1 fruit fly cellular context compared by ENCODE assay signal in the genomic region with DNA sequence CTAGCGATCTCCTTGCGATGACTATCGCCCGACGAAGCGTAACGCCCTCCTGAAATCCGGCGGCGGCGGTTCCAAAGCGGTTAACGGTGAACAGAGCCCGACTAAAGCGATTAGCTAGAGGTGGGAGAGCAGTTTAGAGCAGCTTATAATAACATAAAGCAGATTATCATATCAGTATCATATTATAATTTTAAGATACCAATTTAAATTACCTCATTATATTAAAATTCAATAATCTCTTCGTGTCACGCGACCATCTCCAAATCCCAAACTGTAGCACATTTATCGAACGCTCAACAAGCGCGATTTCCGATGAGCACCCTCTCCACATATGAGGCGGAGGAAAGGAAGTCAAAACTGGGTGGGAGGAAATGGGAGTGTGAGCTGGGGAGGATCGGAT.
TF ChIP-seq lines count a peak whose summit lies in the region.

No protein-coding gene starts in this region.

TF ChIP-seq in whole organism, embryonic, 481 proteins besides CTCF, POLR2A, EP300 and RAD21 (continued from another document and continues in another):
- TF ChIP-seq CG18262 (tag; optimal IDR thresholded peaks at IDR 0.05; lab: Kevin White, UChicago), result peak; percentile 8
- TF ChIP-seq kni (GFP tag; optimal IDR thresholded peaks at IDR 0.05; lab: Kevin White, UChicago), result no peak
- TF ChIP-seq CG9609 (GFP tag; optimal IDR thresholded peaks at IDR 0.05; lab: Kevin White, UChicago), result no peak
- TF ChIP-seq Sry-δ (GFP tag; optimal IDR thresholded peaks at IDR 0.05; lab: Kevin White, UChicago), result no peak
- no peak for TF ChIP-seq Dip3 (GFP tag; optimal IDR thresholded peaks at IDR 0.05; lab: Kevin White, UChicago)
- no peak for TF ChIP-seq CG4730 (GFP tag; IDR thresholded peaks at IDR 0.05; lab: Robert Waterston, UW)
- TF ChIP-seq CG34376 (GFP tag; optimal IDR thresholded peaks at IDR 0.05; lab: Kevin White, UChicago), result no peak
- no peak for TF ChIP-seq ac (GFP tag; optimal IDR thresholded peaks at IDR 0.05; lab: Kevin White, UChicago)
- peak; percentile 35 for TF ChIP-seq gem (tag; optimal IDR thresholded peaks at IDR 0.05; lab: Kevin White, UChicago)
- no peak for TF ChIP-seq Hsf (GFP tag; optimal IDR thresholded peaks at IDR 0.05; lab: Kevin White, UChicago)
- no peak for TF ChIP-seq Atf3 (GFP tag; optimal IDR thresholded peaks at IDR 0.05; lab: Kevin White, UChicago)
- TF ChIP-seq ase (GFP tag; IDR thresholded peaks at IDR 0.05; lab: Robert Waterston, UW), result no peak; the same call in 2 of the 3 replicates
- no peak for TF ChIP-seq pzg (GFP tag; optimal IDR thresholded peaks at IDR 0.05; lab: Kevin White, UChicago)
- TF ChIP-seq CG15269 (tag; optimal IDR thresholded peaks at IDR 0.05; lab: Kevin White, UChicago), result no peak
- no peak for TF ChIP-seq B-H2 (GFP tag; optimal IDR thresholded peaks at IDR 0.05; lab: Kevin White, UChicago)
- no peak for TF ChIP-seq nmo (GFP tag; optimal IDR thresholded peaks at IDR 0.05; lab: Kevin White, UChicago)
- no peak for TF ChIP-seq hkb (optimal IDR thresholded peaks at IDR 0.05; lab: Kevin White, UChicago)
- TF ChIP-seq hkb (GFP tag; IDR thresholded peaks at IDR 0.05; lab: Robert Waterston, UW), result peak; percentile 65
- no peak for TF ChIP-seq Atf6 (GFP tag; IDR thresholded peaks at IDR 0.05; lab: Robert Waterston, UW)
- TF ChIP-seq jigr1 (GFP tag; IDR thresholded peaks at IDR 0.05; lab: Robert Waterston, UW), result no peak
- no peak for TF ChIP-seq prd (optimal IDR thresholded peaks at IDR 0.05; lab: Kevin White, UChicago)
- TF ChIP-seq prd (GFP tag; IDR thresholded peaks at IDR 0.05; lab: Robert Waterston, UW), result peak; percentile 44; the same call in 2 of the 3 replicates
- peak; percentile 66; the same call in 2 of the 3 replicates for TF ChIP-seq ci (GFP tag; IDR thresholded peaks at IDR 0.05; lab: Robert Waterston, UW)
- no peak for TF ChIP-seq Antp (GFP tag; optimal IDR thresholded peaks at IDR 0.05; lab: Kevin White, UChicago)
- no peak for TF ChIP-seq wor (GFP tag; IDR thresholded peaks at IDR 0.05; lab: Robert Waterston, UW)
- TF ChIP-seq Lim3 (GFP tag; IDR thresholded peaks at IDR 0.05; lab: Robert Waterston, UW), result no peak
- no peak for TF ChIP-seq cg (GFP tag; optimal IDR thresholded peaks at IDR 0.05; lab: Kevin White, UChicago)
- no peak for TF ChIP-seq pnt (GFP tag; optimal IDR thresholded peaks at IDR 0.05; lab: Kevin White, UChicago)
- TF ChIP-seq dmrt99B (tag; optimal IDR thresholded peaks at IDR 0.05; lab: Kevin White, UChicago), result peak; percentile 7
- peak; percentile 65; the same call in 1 of the 3 replicates for TF ChIP-seq CG11456 (GFP tag; IDR thresholded peaks at IDR 0.05; lab: Robert Waterston, UW)
- peak; percentile 12 for TF ChIP-seq CG10267 (tag; optimal IDR thresholded peaks at IDR 0.05; lab: Kevin White, UChicago)
- no peak for TF ChIP-seq yki (optimal IDR thresholded peaks at IDR 0.05; lab: Kevin White, UChicago)
- TF ChIP-seq Hr3 (GFP tag; optimal IDR thresholded peaks at IDR 0.05; lab: Kevin White, UChicago), result no peak
- no peak for TF ChIP-seq CrebB (tag; optimal IDR thresholded peaks at IDR 0.05; lab: Kevin White, UChicago)
- no peak for TF ChIP-seq gt (GFP tag; IDR thresholded peaks at IDR 0.05; lab: Robert Waterston, UW)
- TF ChIP-seq ems (GFP tag; optimal IDR thresholded peaks at IDR 0.05; lab: Kevin White, UChicago), result no peak
- peak; percentile 65; the same call in 1 of the 3 replicates for TF ChIP-seq so (GFP tag; IDR thresholded peaks at IDR 0.05; lab: Robert Waterston, UW)
- TF ChIP-seq dm (GFP tag; optimal IDR thresholded peaks at IDR 0.05; lab: Kevin White, UChicago), result no peak
- no peak for TF ChIP-seq CG10543 (GFP tag; optimal IDR thresholded peaks at IDR 0.05; lab: Kevin White, UChicago)
- TF ChIP-seq pho (GFP tag; optimal IDR thresholded peaks at IDR 0.05; lab: Kevin White, UChicago), result no peak
- TF ChIP-seq crp (GFP tag; optimal IDR thresholded peaks at IDR 0.05; lab: Kevin White, UChicago), result no peak
- TF ChIP-seq CG33213 (GFP tag; optimal IDR thresholded peaks at IDR 0.05; lab: Kevin White, UChicago), result no peak
- no peak for TF ChIP-seq CG15514 (GFP tag; optimal IDR thresholded peaks at IDR 0.05; lab: Kevin White, UChicago)
- TF ChIP-seq lola (GFP tag; optimal IDR thresholded peaks at IDR 0.05; lab: Kevin White, UChicago), result peak in 1 of 3 experiments; percentile 33
- no peak for TF ChIP-seq CG2116 (GFP tag; optimal IDR thresholded peaks at IDR 0.05; lab: Kevin White, UChicago)
- no peak for TF ChIP-seq Hmr (GFP tag; optimal IDR thresholded peaks at IDR 0.05; lab: Kevin White, UChicago)
- no peak for TF ChIP-seq crc (GFP tag; optimal IDR thresholded peaks at IDR 0.05; lab: Kevin White, UChicago)
- TF ChIP-seq bigmax (GFP tag; optimal IDR thresholded peaks at IDR 0.05; lab: Kevin White, UChicago), result no peak
- no peak for TF ChIP-seq eve (GFP tag; optimal IDR thresholded peaks at IDR 0.05; lab: Kevin White, UChicago)
- no peak for TF ChIP-seq repo (GFP tag; optimal IDR thresholded peaks at IDR 0.05; lab: Kevin White, UChicago)
- no peak for TF ChIP-seq CG12071 (GFP tag; optimal IDR thresholded peaks at IDR 0.05; lab: Kevin White, UChicago)
- TF ChIP-seq CG7271 (tag; optimal IDR thresholded peaks at IDR 0.05; lab: Kevin White, UChicago), result no peak
- peak; percentile 42 for TF ChIP-seq BEAF-32 (GFP tag; optimal IDR thresholded peaks at IDR 0.05; lab: Kevin White, UChicago)
- no peak for TF ChIP-seq CG10959 (GFP tag; IDR thresholded peaks at IDR 0.05; lab: Robert Waterston, UW)
- TF ChIP-seq D (optimal IDR thresholded peaks at IDR 0.05; lab: Kevin White, UChicago), result no peak
- TF ChIP-seq D (GFP tag; optimal IDR thresholded peaks at IDR 0.05; lab: Kevin White, UChicago), result no peak
- TF ChIP-seq ATbp (GFP tag; optimal IDR thresholded peaks at IDR 0.05; lab: Kevin White, UChicago), result no peak
- TF ChIP-seq kah (GFP tag; optimal IDR thresholded peaks at IDR 0.05; lab: Kevin White, UChicago), result no peak
- 0 out of 2 replicates have a peak, but pooled peaks have one; percentile 36 for TF ChIP-seq sna (GFP tag; IDR thresholded peaks at IDR 0.05; lab: Robert Waterston, UW; ENCODE audit: partially characterized antibody)
- TF ChIP-seq HmgZ (tag; optimal IDR thresholded peaks at IDR 0.05; lab: Kevin White, UChicago), result no peak
- no peak for TF ChIP-seq ranshi (GFP tag; IDR thresholded peaks at IDR 0.05; lab: Robert Waterston, UW)
- TF ChIP-seq Vsx1 (GFP tag; optimal IDR thresholded peaks at IDR 0.05; lab: Kevin White, UChicago), result no peak
- TF ChIP-seq Xbp1 (GFP tag; optimal IDR thresholded peaks at IDR 0.05; lab: Kevin White, UChicago), result peak; percentile 4
- no peak for TF ChIP-seq CG4820 (GFP tag; optimal IDR thresholded peaks at IDR 0.05; lab: Kevin White, UChicago)
- TF ChIP-seq zen (tag; optimal IDR thresholded peaks at IDR 0.05; lab: Kevin White, UChicago), result no peak
- TF ChIP-seq phol (tag; optimal IDR thresholded peaks at IDR 0.05; lab: Kevin White, UChicago), result peak; percentile 19
- TF ChIP-seq CG4282 (GFP tag; optimal IDR thresholded peaks at IDR 0.05; lab: Kevin White, UChicago), result no peak
- TF ChIP-seq CG17359 (tag; optimal IDR thresholded peaks at IDR 0.05; lab: Kevin White, UChicago), result peak; percentile 5
- no peak for TF ChIP-seq Dip2 (GFP tag; IDR thresholded peaks at IDR 0.05; lab: Robert Waterston, UW)
- no peak for TF ChIP-seq Dek (tag; optimal IDR thresholded peaks at IDR 0.05; lab: Kevin White, UChicago)
- TF ChIP-seq gsb (GFP tag; IDR thresholded peaks at IDR 0.05; lab: Robert Waterston, UW), result no peak
- TF ChIP-seq MTF-1 (GFP tag; optimal IDR thresholded peaks at IDR 0.05; lab: Kevin White, UChicago; ENCODE audit: borderline replicate concordance), result no peak
- TF ChIP-seq Mes4 (GFP tag; optimal IDR thresholded peaks at IDR 0.05; lab: Kevin White, UChicago), result no peak
- TF ChIP-seq wek (GFP tag; optimal IDR thresholded peaks at IDR 0.05; lab: Kevin White, UChicago), result no peak
- peak; percentile 40 for TF ChIP-seq CG10979 (tag; optimal IDR thresholded peaks at IDR 0.05; lab: Kevin White, UChicago)
- no peak for TF ChIP-seq HLHmδ (GFP tag; optimal IDR thresholded peaks at IDR 0.05; lab: Kevin White, UChicago)
- no peak for TF ChIP-seq jing (GFP tag; optimal IDR thresholded peaks at IDR 0.05; lab: Kevin White, UChicago)
- no peak for TF ChIP-seq Dbx (GFP tag; IDR thresholded peaks at IDR 0.05; lab: Robert Waterston, UW)
- TF ChIP-seq CG15011 (GFP tag; optimal IDR thresholded peaks at IDR 0.05; lab: Kevin White, UChicago), result no peak
- no peak for TF ChIP-seq CG13624 (GFP tag; optimal IDR thresholded peaks at IDR 0.05; lab: Kevin White, UChicago)
- TF ChIP-seq Nf-YA (GFP tag; IDR thresholded peaks at IDR 0.05; lab: Robert Waterston, UW), result no peak
- TF ChIP-seq CG11560 (tag; IDR thresholded peaks at IDR 0.05; lab: Robert Waterston, UW), result no peak
- no peak for TF ChIP-seq pfk (GFP tag; optimal IDR thresholded peaks at IDR 0.05; lab: Kevin White, UChicago)
- TF ChIP-seq Meics (GFP tag; optimal IDR thresholded peaks at IDR 0.05; lab: Kevin White, UChicago), result no peak
- TF ChIP-seq cad (GFP tag; optimal IDR thresholded peaks at IDR 0.05; lab: Kevin White, UChicago), result no peak
- TF ChIP-seq Chrac-16 (GFP tag; optimal IDR thresholded peaks at IDR 0.05; lab: Kevin White, UChicago), result no peak
- TF ChIP-seq CG2875 (GFP tag; optimal IDR thresholded peaks at IDR 0.05; lab: Kevin White, UChicago), result no peak
- TF ChIP-seq sob (GFP tag; IDR thresholded peaks at IDR 0.05; lab: Robert Waterston, UW), result peak; percentile 46; the same call in 1 of the 2 replicates
- TF ChIP-seq fd3F (GFP tag; optimal IDR thresholded peaks at IDR 0.05; lab: Kevin White, UChicago), result no peak
- no peak for TF ChIP-seq CG10321 (GFP tag; IDR thresholded peaks at IDR 0.05; lab: Robert Waterston, UW)
- TF ChIP-seq seq (GFP tag; IDR thresholded peaks at IDR 0.05; lab: Robert Waterston, UW), result 0 out of 2 replicates have a peak, but pooled peaks have one; percentile 11
- no peak for TF ChIP-seq CG1792 (GFP tag; optimal IDR thresholded peaks at IDR 0.05; lab: Kevin White, UChicago)
- TF ChIP-seq ftz-f1 (GFP tag; optimal IDR thresholded peaks at IDR 0.05; lab: Kevin White, UChicago), result no peak
- TF ChIP-seq crol (GFP tag; IDR thresholded peaks at IDR 0.05; lab: Robert Waterston, UW), result no peak
- no peak for TF ChIP-seq NfI (GFP tag; optimal IDR thresholded peaks at IDR 0.05; lab: Kevin White, UChicago)
- TF ChIP-seq CG11085 (GFP tag; IDR thresholded peaks at IDR 0.05; lab: Robert Waterston, UW), result no peak
- no peak for TF ChIP-seq Oaz (GFP tag; IDR thresholded peaks at IDR 0.05; lab: Robert Waterston, UW)
- TF ChIP-seq gce (GFP tag; IDR thresholded peaks at IDR 0.05; lab: Robert Waterston, UW), result 0 out of 3 replicates have a peak, but pooled peaks have one; percentile 50
- TF ChIP-seq CG2889 (GFP tag; IDR thresholded peaks at IDR 0.05; lab: Robert Waterston, UW), result no peak
- no peak for TF ChIP-seq CG7839 (tag; optimal IDR thresholded peaks at IDR 0.05; lab: Kevin White, UChicago)
- TF ChIP-seq amos (GFP tag; IDR thresholded peaks at IDR 0.05; lab: Robert Waterston, UW; ENCODE audit: partially characterized antibody), result peak; percentile 22; the same call in 1 of the 2 replicates
- no peak for TF ChIP-seq CG9876 (GFP tag; optimal IDR thresholded peaks at IDR 0.05; lab: Kevin White, UChicago)
- peak; percentile 55 for TF ChIP-seq hbn (GFP tag; IDR thresholded peaks at IDR 0.05; lab: Robert Waterston, UW; ENCODE audit: partially characterized antibody)
- TF ChIP-seq CG6683 (GFP tag; optimal IDR thresholded peaks at IDR 0.05; lab: Kevin White, UChicago), result no peak
- TF ChIP-seq slbo (GFP tag; IDR thresholded peaks at IDR 0.05; lab: Robert Waterston, UW), result 0 out of 2 replicates have a peak, but pooled peaks have one; percentile 28
- no peak for TF ChIP-seq org-1 (GFP tag; optimal IDR thresholded peaks at IDR 0.05; lab: Kevin White, UChicago)
- TF ChIP-seq Med (GFP tag; lab: Kevin White, UChicago), result peak; percentile 73
- no peak for TF ChIP-seq CG3163 (GFP tag; optimal IDR thresholded peaks at IDR 0.05; lab: Kevin White, UChicago)
- no peak for TF ChIP-seq sug (tag; optimal IDR thresholded peaks at IDR 0.05; lab: Kevin White, UChicago)
- no peak for TF ChIP-seq E2f2 (GFP tag; IDR thresholded peaks at IDR 0.05; lab: Robert Waterston, UW)
- TF ChIP-seq Nf-YC (tag; optimal IDR thresholded peaks at IDR 0.05; lab: Kevin White, UChicago), result no peak
- no peak for TF ChIP-seq aop (GFP tag; IDR thresholded peaks at IDR 0.05; lab: Robert Waterston, UW)
- no peak for TF ChIP-seq bbx (GFP tag; IDR thresholded peaks at IDR 0.05; lab: Robert Waterston, UW; ENCODE audit: partially characterized antibody)
- TF ChIP-seq CG2120 (GFP tag; optimal IDR thresholded peaks at IDR 0.05; lab: Kevin White, UChicago), result no peak
- no peak for TF ChIP-seq Neu2 (GFP tag; optimal IDR thresholded peaks at IDR 0.05; lab: Kevin White, UChicago; ENCODE audit: borderline replicate concordance)
- TF ChIP-seq sim (GFP tag; IDR thresholded peaks at IDR 0.05; lab: Robert Waterston, UW), result no peak
- no peak for TF ChIP-seq CG14014 (GFP tag; IDR thresholded peaks at IDR 0.05; lab: Robert Waterston, UW)
- TF ChIP-seq CoRest (tag; optimal IDR thresholded peaks at IDR 0.05; lab: Kevin White, UChicago), result no peak
- TF ChIP-seq Trl (optimal IDR thresholded peaks at IDR 0.05; lab: Kevin White, UChicago), result no peak
- TF ChIP-seq Trl (GFP tag; optimal IDR thresholded peaks at IDR 0.05; lab: Kevin White, UChicago), result no peak
- TF ChIP-seq CG13424 (tag; optimal IDR thresholded peaks at IDR 0.05; lab: Kevin White, UChicago), result peak; percentile 39
- no peak for TF ChIP-seq onecut (GFP tag; IDR thresholded peaks at IDR 0.05; lab: Robert Waterston, UW)
- TF ChIP-seq Hr51 (GFP tag; optimal IDR thresholded peaks at IDR 0.05; lab: Kevin White, UChicago), result peak in 1 of 2 experiments; percentile 4
- no peak for TF ChIP-seq CG1832 (GFP tag; optimal IDR thresholded peaks at IDR 0.05; lab: Kevin White, UChicago)
- no peak for TF ChIP-seq HLH54F (GFP tag; optimal IDR thresholded peaks at IDR 0.05; lab: Kevin White, UChicago)
- TF ChIP-seq CG4360 (GFP tag; IDR thresholded peaks at IDR 0.05; lab: Robert Waterston, UW), result no peak
- no peak for TF ChIP-seq chinmo (GFP tag; IDR thresholded peaks at IDR 0.05; lab: Robert Waterston, UW; ENCODE audit: partially characterized antibody)
- no peak for TF ChIP-seq peb (GFP tag; IDR thresholded peaks at IDR 0.05; lab: Robert Waterston, UW)
- TF ChIP-seq chif (GFP tag; optimal IDR thresholded peaks at IDR 0.05; lab: Kevin White, UChicago), result no peak
- TF ChIP-seq CG7372 (GFP tag; IDR thresholded peaks at IDR 0.05; lab: Robert Waterston, UW), result 0 out of 2 replicates have a peak, but pooled peaks have one; percentile 25
- no peak for TF ChIP-seq tll (GFP tag; optimal IDR thresholded peaks at IDR 0.05; lab: Kevin White, UChicago)
- TF ChIP-seq CG3281 (GFP tag; optimal IDR thresholded peaks at IDR 0.05; lab: Kevin White, UChicago), result no peak
